Fruit fly (Drosophila melanogaster) whole organism, wandering third instar larva: ENCODE data around the gene GstD7.

Experiments
- CG32264 ChIP-seq: fragments of 200-800 bp; sonication (Bioruptor generic); optimal IDR thresholded peaks from 2 replicates; lab custom pipeline; 2016; ENCODE audit warnings: missing biosample characterization, missing genetic modification characterization
- CG9705 ChIP-seq: fragments of 200-800 bp; sonication (Bioruptor generic); optimal IDR thresholded peaks from 2 replicates; lab custom pipeline; 2018; ENCODE audit warnings: missing biosample characterization, mild to moderate bottlenecking, missing genetic modification characterization
- CrebA ChIP-seq: fragments of 200-800 bp; sonication (Bioruptor generic); optimal IDR thresholded peaks from 2 replicates; lab custom pipeline; 2016; ENCODE audit warnings: missing biosample characterization, mild to moderate bottlenecking, missing genetic modification characterization, borderline replicate concordance
- Dfd ChIP-seq: fragments of >200 bp; optimal IDR thresholded peaks from 2 replicates; lab custom pipeline; 2017; ENCODE audit warnings: missing biosample characterization, missing genetic modification characterization
- Dif ChIP-seq: fragments of 200-275, 200-300 bp; sonication (Bioruptor generic); optimal IDR thresholded peaks from 2 replicates; lab custom pipeline; 2018; ENCODE audit warnings: missing biosample characterization, missing genetic modification characterization; ENCODE audit not compliant: partially characterized antibody
- GATAd ChIP-seq: sonication (Bioruptor generic); optimal IDR thresholded peaks from 2 replicates; lab custom pipeline; 2016; ENCODE audit warnings: missing biosample characterization, missing genetic modification characterization
- HLH106 ChIP-seq: fragments of 200-800 bp; optimal IDR thresholded peaks from 3 replicates; lab custom pipeline; 2019; ENCODE audit warnings: missing biosample characterization, mild to moderate bottlenecking, missing genetic modification characterization, moderate library complexity
- Hnf4 ChIP-seq: fragments of 200-800 bp; sonication (Bioruptor generic); optimal IDR thresholded peaks from 2 replicates; lab custom pipeline; 2016; ENCODE audit warnings: missing biosample characterization, mild to moderate bottlenecking, missing genetic modification characterization
- Hr78 ChIP-seq: fragments of >200 bp; optimal IDR thresholded peaks from 2 replicates; lab custom pipeline; 2017; ENCODE audit warnings: missing biosample characterization, missing genetic modification characterization
- Hr83 ChIP-seq: fragments of 200-300 bp; sonication (Bioruptor generic); optimal IDR thresholded peaks from 2 replicates; lab custom pipeline; 2016; ENCODE audit warnings: missing biosample characterization, mild to moderate bottlenecking, missing genetic modification characterization, moderate library complexity; ENCODE audit not compliant: poor library complexity, severe bottlenecking
- Mio ChIP-seq: sonication (Bioruptor generic); optimal IDR thresholded peaks from 2 replicates; lab custom pipeline; 2016; ENCODE audit warnings: missing biosample characterization, missing genetic modification characterization
- Myc ChIP-seq: fragments of >200 bp; optimal IDR thresholded peaks from 2 replicates; lab custom pipeline; 2017
- N ChIP-seq: fragments of >200 bp; optimal IDR thresholded peaks from 2 replicates; lab custom pipeline; 2018; ENCODE audit warnings: missing biosample characterization, missing external identifiers, missing genetic modification characterization
- OdsH ChIP-seq: fragments of 200-800 bp; sonication (Bioruptor generic); optimal IDR thresholded peaks from 2 replicates; lab custom pipeline; 2016; ENCODE audit warnings: missing biosample characterization, mild to moderate bottlenecking, missing genetic modification characterization
- Rel ChIP-seq, 2 experiments: fragments of 200-800 bp; sonication (Bioruptor generic) in 1 of 2; optimal IDR thresholded peaks; 2 replicates in 1 of 2; 3 replicates in 1 of 2; lab custom pipeline; 2016 to 2019; ENCODE audit warnings: mild to moderate bottlenecking in 2 of 2, missing biosample characterization in 2 of 2, missing genetic modification characterization in 2 of 2, moderate library complexity in 1 of 2
- Sp1 ChIP-seq: fragments of 200-800 bp; sonication (Bioruptor generic); optimal IDR thresholded peaks from 3 replicates; lab custom pipeline; 2019; ENCODE audit warnings: missing biosample characterization, mild to moderate bottlenecking, missing genetic modification characterization, moderate library complexity
- Vsx2 ChIP-seq: fragments of 200-300, 225-300 bp; sonication (Bioruptor generic); optimal IDR thresholded peaks from 2 replicates; lab custom pipeline; 2018; ENCODE audit warnings: missing biosample characterization, missing genetic modification characterization; ENCODE audit not compliant: partially characterized antibody
- br ChIP-seq: fragments of 200-800 bp; sonication (Bioruptor generic); optimal IDR thresholded peaks from 2 replicates; lab custom pipeline; 2016; ENCODE audit warnings: missing biosample characterization, missing genetic modification characterization
- brk ChIP-seq: fragments of 200-800 bp; sonication (Bioruptor generic); optimal IDR thresholded peaks from 2 replicates; lab custom pipeline; 2016; ENCODE audit warnings: missing biosample characterization, mild to moderate bottlenecking, missing genetic modification characterization
- dl ChIP-seq, 2 experiments: fragments of 175-275, 200-275 bp in 1 of 2; fragments of 200-275 bp in 1 of 2; sonication (Bioruptor generic); optimal IDR thresholded peaks; lab custom pipeline; 2018; ENCODE audit warnings: mild to moderate bottlenecking in 2 of 2, missing biosample characterization in 2 of 2, missing genetic modification characterization in 2 of 2, moderate library complexity in 2 of 2; ENCODE audit not compliant: partially characterized antibody in 2 of 2, insufficient read depth in 1 of 2
- dmrt93B ChIP-seq: fragments of 200-800 bp; sonication (Bioruptor generic); optimal IDR thresholded peaks from 2 replicates; lab custom pipeline; 2018; ENCODE audit warnings: missing biosample characterization, mild to moderate bottlenecking, missing genetic modification characterization
- dsf ChIP-seq: sonication (Bioruptor generic); optimal IDR thresholded peaks from 2 replicates; lab custom pipeline; 2016; ENCODE audit warnings: missing biosample characterization, missing genetic modification characterization, borderline replicate concordance
- ey ChIP-seq: fragments of 200-800 bp; sonication (Bioruptor generic); optimal IDR thresholded peaks from 2 replicates; lab custom pipeline; 2016; ENCODE audit warnings: missing biosample characterization, missing genetic modification characterization
- foxo ChIP-seq, 2 experiments: fragments of 200-800 bp; sonication (Bioruptor generic); optimal IDR thresholded peaks; 2 replicates in 1 of 2; 3 replicates in 1 of 2; lab custom pipeline; 2016 to 2017; ENCODE audit warnings: missing biosample characterization in 2 of 2, missing genetic modification characterization in 2 of 2
- fru ChIP-seq: fragments of 200-800 bp; sonication (Bioruptor generic); optimal IDR thresholded peaks from 3 replicates; lab custom pipeline; 2016; ENCODE audit warnings: missing biosample characterization, mild to moderate bottlenecking, missing genetic modification characterization
- h ChIP-seq: fragments of 200-800 bp; sonication (Bioruptor generic); optimal IDR thresholded peaks from 3 replicates; lab custom pipeline; 2016; ENCODE audit warnings: missing biosample characterization, mild to moderate bottlenecking, missing genetic modification characterization
- lola ChIP-seq: fragments of >200 bp; optimal IDR thresholded peaks from 2 replicates; lab custom pipeline; 2017; ENCODE audit warnings: missing biosample characterization, missing genetic modification characterization
- pan ChIP-seq: fragments of >200 bp; optimal IDR thresholded peaks from 2 replicates; lab custom pipeline; 2017
- psq ChIP-seq: fragments of 200-800 bp; sonication (Bioruptor generic); optimal IDR thresholded peaks from 3 replicates; lab custom pipeline; 2017; ENCODE audit warnings: missing biosample characterization, mild to moderate bottlenecking, missing genetic modification characterization, moderate library complexity
- rgr ChIP-seq: fragments of 200-800 bp; sonication (Bioruptor generic); optimal IDR thresholded peaks from 3 replicates; lab custom pipeline; 2016; ENCODE audit warnings: missing biosample characterization, mild to moderate bottlenecking, missing genetic modification characterization
- tai ChIP-seq: sonication (Bioruptor generic); optimal IDR thresholded peaks from 2 replicates; lab custom pipeline; 2016; ENCODE audit warnings: missing biosample characterization, missing genetic modification characterization
- usp ChIP-seq: fragments of >200 bp; optimal IDR thresholded peaks from 2 replicates; lab custom pipeline; 2017; ENCODE audit warnings: missing biosample characterization, missing genetic modification characterization
- woc ChIP-seq: sonication (Bioruptor generic); optimal IDR thresholded peaks from 2 replicates; lab custom pipeline; 2016; ENCODE audit warnings: missing biosample characterization, mild to moderate bottlenecking, missing genetic modification characterization

The GstD7 gene

DNA sequence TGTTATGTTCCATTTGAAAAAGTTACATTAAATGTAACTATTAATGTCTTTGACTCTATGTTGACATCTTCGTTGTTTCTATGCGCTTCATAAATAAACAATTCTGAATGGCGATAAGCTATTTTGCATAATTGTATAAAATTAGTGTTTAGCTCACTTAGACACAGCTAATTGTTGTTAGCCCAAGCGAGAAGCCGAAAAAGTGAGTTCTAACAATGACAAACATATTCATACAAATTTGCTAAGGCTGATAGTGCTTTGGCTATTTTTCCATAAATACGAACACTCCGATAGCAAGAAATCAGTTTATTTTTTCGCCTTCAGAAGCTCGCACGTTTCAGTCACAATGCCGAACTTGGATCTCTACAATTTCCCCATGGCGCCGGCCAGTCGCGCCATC, at the start of gene GstD7:
GstD7 (plus strand) TSS at position 301 of the 400 bp plus-strand sequence.
- TF ChIP-seq Dfd (no peak), N (GFP tag; lab: Kevin White, UChicago) (no peak), Hr83 (GFP tag; lab: Kevin White, UChicago) (no peak), CrebA (no peak), Sp1 (GFP tag; lab: Kevin White, UChicago) (no peak), fru (no peak), lola (GFP tag; lab: Kevin White, UChicago) (no peak), HLH106 (tag; lab: Kevin White, UChicago) (no peak), dmrt93B (no peak), dsf (GFP tag; lab: Kevin White, UChicago) (no peak)

- TF ChIP-seq GATAd (no peak), pan (lab: Kevin White, UChicago) (no peak), CrebA (no peak), rgr (GFP tag; lab: Kevin White, UChicago) (no peak), Rel (GFP tag; optimal IDR thresholded peaks at IDR 0.05; lab: Kevin White, UChicago) (no peak), Rel (tag; optimal IDR thresholded peaks at IDR 0.05; lab: Kevin White, UChicago) (no peak), CG32264 (GFP tag; lab: Kevin White, UChicago) (no peak), ey (GFP tag; lab: Kevin White, UChicago) (no peak), usp (no peak), lola (GFP tag; lab: Kevin White, UChicago) (no peak), Hr83 (GFP tag; lab: Kevin White, UChicago) (no peak), dsf (GFP tag; lab: Kevin White, UChicago) (no peak), dmrt93B (no peak), Mio (no peak), tai (GFP tag; lab: Kevin White, UChicago) (no peak), Myc (lab: Kevin White, UChicago) (no peak), dl (GFP tag; optimal IDR thresholded peaks at IDR 0.05; lab: Kevin White, UChicago; ENCODE audit: insufficient read depth in 1 of 2, partially characterized antibody in 2 of 2) (no peak), CG9705 (no peak), Dif (GFP tag; lab: Kevin White, UChicago) (no peak), brk (GFP tag; lab: Kevin White, UChicago) (no peak)
- TF ChIP-seq, all 38 proteins: peak for 0
Measured at dm6 chr3R:12329827-12330226, 48.5 kb upstream of the GstD7 start.

- TF ChIP-seq ey (GFP tag; lab: Kevin White, UChicago) (no peak), Hnf4 (GFP tag; lab: Kevin White, UChicago) (peak; percentile 19), Hr83 (GFP tag; lab: Kevin White, UChicago) (no peak), psq (GFP tag; lab: Kevin White, UChicago) (no peak), h (GFP tag; lab: Kevin White, UChicago) (peak; percentile 63), rgr (GFP tag; lab: Kevin White, UChicago) (peak; percentile 35), Sp1 (GFP tag; lab: Kevin White, UChicago) (peak; percentile 17), Vsx2 (GFP tag; lab: Kevin White, UChicago) (no peak)
Measured at dm6 chr3R:12341374-12341773, 36.9 kb upstream of the GstD7 start, which contains the start of gene Sgsf. Gene Sgsf, plus strand, starts transcription at chr3R:12341674.

DNA sequence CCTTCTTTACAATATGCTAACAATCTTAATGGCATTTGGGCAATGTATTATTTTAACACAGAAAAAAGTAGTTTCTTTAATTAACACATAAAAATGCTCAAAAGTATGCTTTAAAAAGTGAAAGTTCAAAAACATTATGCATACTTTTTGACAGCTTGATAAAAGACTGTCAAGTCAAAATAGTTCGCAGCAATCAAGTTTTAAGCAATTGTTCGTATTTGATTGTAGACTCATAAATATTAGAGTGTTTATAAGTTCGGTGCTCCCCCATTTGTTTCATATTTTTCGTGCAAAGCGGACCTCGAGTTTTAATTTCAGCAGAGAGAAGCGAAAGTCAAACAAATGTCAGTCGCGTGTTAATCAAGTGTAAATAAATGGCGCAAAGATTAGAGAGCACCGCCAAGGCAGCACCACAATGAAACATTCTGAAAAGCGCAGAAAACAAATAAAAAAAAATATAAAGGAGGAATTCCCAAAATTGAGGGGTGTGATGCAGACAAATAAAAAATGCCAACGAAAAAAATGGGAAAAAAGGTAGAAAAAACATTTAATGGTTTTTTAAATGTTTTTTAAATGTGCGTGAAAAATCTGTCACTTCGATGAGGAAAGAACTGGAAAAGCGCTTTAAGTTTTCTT, 33.3 kb upstream of the GstD7 start:
- no peak for TF ChIP-seq Hr78 (GFP tag; lab: Kevin White, UChicago)
- TF ChIP-seq br (GFP tag; lab: Kevin White, UChicago) = peak; percentile 9
- peak; percentile 31 for TF ChIP-seq Sp1 (GFP tag; lab: Kevin White, UChicago)
- peak; percentile 15 for TF ChIP-seq psq (GFP tag; lab: Kevin White, UChicago)
- TF ChIP-seq CG9705 = no peak
- TF ChIP-seq HLH106 (tag; lab: Kevin White, UChicago) = peak; percentile 46
- TF ChIP-seq woc = peak; percentile 10
- peak in 1 of 2 experiments; percentile 35 for TF ChIP-seq foxo (GFP tag; optimal IDR thresholded peaks at IDR 0.05; lab: Kevin White, UChicago)
- TF ChIP-seq usp = no peak
- TF ChIP-seq Hnf4 (GFP tag; lab: Kevin White, UChicago) = no peak
- TF ChIP-seq dmrt93B = peak; percentile 36
- peak; percentile 0 for TF ChIP-seq rgr (GFP tag; lab: Kevin White, UChicago)
- TF ChIP-seq h (GFP tag; lab: Kevin White, UChicago) = peak; percentile 33
- peak; percentile 37 for TF ChIP-seq ey (GFP tag; lab: Kevin White, UChicago)
- TF ChIP-seq OdsH (GFP tag; lab: Kevin White, UChicago) = peak; percentile 20
- TF ChIP-seq fru = peak; percentile 44
- no peak for TF ChIP-seq Rel (GFP tag; optimal IDR thresholded peaks at IDR 0.05; lab: Kevin White, UChicago)
- TF ChIP-seq Rel (tag; optimal IDR thresholded peaks at IDR 0.05; lab: Kevin White, UChicago) = peak; percentile 93
